Fruit fly (Drosophila melanogaster) whole organism, embryonic: Measurements from ENCODE around the gene Cyp1.

Experiments used
- CG10209 ChIP-seq: fragments of 200-800 bp; sonication (Bioruptor generic); optimal IDR thresholded peaks from 3 replicates; lab custom pipeline; 2017; ENCODE audit warnings: missing biosample characterization, mild to moderate bottlenecking, missing genetic modification characterization, missing genetic modification reagents
- CG10274 ChIP-seq: fragments of 200-800 bp; sonication (Bioruptor generic); optimal IDR thresholded peaks from 3 replicates; lab custom pipeline; 2017; ENCODE audit warnings: missing biosample characterization, mild to moderate bottlenecking, missing genetic modification characterization
- CG10462 ChIP-seq: fragments of 200-800 bp; sonication (Bioruptor generic); optimal IDR thresholded peaks from 2 replicates; lab custom pipeline; 2016; ENCODE audit warnings: missing biosample characterization, missing genetic modification characterization
- CG10543 ChIP-seq: fragments of 200-800 bp; sonication (Bioruptor generic); optimal IDR thresholded peaks from 3 replicates; lab custom pipeline; 2017; ENCODE audit warnings: missing biosample characterization, mild to moderate bottlenecking, missing genetic modification characterization, moderate library complexity
- CG11247 ChIP-seq: fragments of 200-800 bp; sonication (Bioruptor generic); IDR thresholded peaks from 2 replicates; pipeline ENCODE4 v1.3.6; 2022; ENCODE audit warnings: missing biosample characterization, missing genetic modification characterization
- CG11560 ChIP-seq: fragments of 200-800 bp; sonication (Bioruptor generic); IDR thresholded peaks from 3 replicates; pipeline ENCODE4 v1.3.6; 2022; ENCODE audit warnings: missing biosample characterization, missing genetic modification characterization
- CG12391 ChIP-seq: fragments of 200-800 bp; sonication (Bioruptor generic); optimal IDR thresholded peaks from 3 replicates; lab custom pipeline; 2018; ENCODE audit warnings: missing biosample characterization, mild to moderate bottlenecking, missing genetic modification characterization, moderate library complexity
- CG1529 ChIP-seq: fragments of 200-800 bp; sonication (Bioruptor generic); optimal IDR thresholded peaks from 3 replicates; lab custom pipeline; 2018; ENCODE audit warnings: missing biosample characterization, missing genetic modification characterization
- CG15601 ChIP-seq: fragments of 200-800 bp; sonication (Bioruptor generic); optimal IDR thresholded peaks from 3 replicates; lab custom pipeline; 2019; ENCODE audit warnings: missing biosample characterization, mild to moderate bottlenecking, missing genetic modification characterization, moderate library complexity
- CG17802 ChIP-seq: fragments of 200-800 bp; sonication (Bioruptor generic); optimal IDR thresholded peaks from 2 replicates; lab custom pipeline; 2018; ENCODE audit warnings: missing biosample characterization, mild to moderate bottlenecking, missing genetic modification characterization, moderate library complexity
- CG2678 ChIP-seq: fragments of 200-800 bp; sonication (Bioruptor generic); optimal IDR thresholded peaks from 3 replicates; lab custom pipeline; 2019; ENCODE audit warnings: missing biosample characterization, mild to moderate bottlenecking, missing genetic modification characterization, moderate library complexity
- CG30403 ChIP-seq: fragments of 200-800 bp; sonication (Bioruptor generic); optimal IDR thresholded peaks from 3 replicates; lab custom pipeline; 2016; ENCODE audit warnings: missing biosample characterization, missing genetic modification characterization
- CG3065 ChIP-seq: fragments of 200-800 bp; sonication (Bioruptor generic); optimal IDR thresholded peaks from 2 replicates; lab custom pipeline; 2016; ENCODE audit warnings: missing biosample characterization, missing genetic modification characterization
- CG3407 ChIP-seq: fragments of 200-800 bp; sonication (Bioruptor generic); optimal IDR thresholded peaks from 2 replicates; lab custom pipeline; 2018; ENCODE audit warnings: missing biosample characterization, mild to moderate bottlenecking, missing genetic modification characterization
- CG4424 ChIP-seq: fragments of 200-800 bp; sonication (Bioruptor generic); optimal IDR thresholded peaks from 3 replicates; lab custom pipeline; 2016; ENCODE audit warnings: missing biosample characterization, missing genetic modification characterization
- CG6254 ChIP-seq: fragments of 200-800 bp; sonication (Bioruptor generic); optimal IDR thresholded peaks from 3 replicates; lab custom pipeline; 2017; ENCODE audit warnings: mild to moderate bottlenecking, missing biosample characterization, missing genetic modification reagents, missing genetic modification characterization
- CG6683 ChIP-seq: fragments of 200-800 bp; sonication (Bioruptor generic); optimal IDR thresholded peaks from 2 replicates; lab custom pipeline; 2017; ENCODE audit warnings: missing biosample characterization, mild to moderate bottlenecking, missing genetic modification characterization, missing genetic modification reagents
- CG7357 ChIP-seq: fragments of 200-800 bp; sonication (Bioruptor generic); IDR thresholded peaks from 3 replicates; pipeline ENCODE4 v1.3.6; 2022; ENCODE audit warnings: missing biosample characterization, missing genetic modification characterization
- CG8290 ChIP-seq, 3 experiments: fragments of 200-800 bp; sonication (Bioruptor generic); optimal IDR thresholded peaks; 2 replicates each; lab custom pipeline; 2016 to 2019; ENCODE audit warnings: missing biosample characterization in 3 of 3, missing genetic modification characterization in 3 of 3, mild to moderate bottlenecking in 2 of 3, moderate library complexity in 1 of 3
- CG9797 ChIP-seq: fragments of 200-800 bp; sonication (Bioruptor generic); optimal IDR thresholded peaks from 3 replicates; lab custom pipeline; 2018; ENCODE audit warnings: missing biosample characterization, mild to moderate bottlenecking, missing genetic modification characterization
- D19B ChIP-seq: fragments of 200-800 bp; sonication (Bioruptor generic); optimal IDR thresholded peaks from 2 replicates; lab custom pipeline; 2017; ENCODE audit warnings: missing biosample characterization, mild to moderate bottlenecking, missing genetic modification characterization
- Dad ChIP-seq: fragments of 200-800 bp; sonication (Bioruptor generic); optimal IDR thresholded peaks from 3 replicates; lab custom pipeline; 2016; ENCODE audit warnings: missing biosample characterization, missing genetic modification characterization
- Lpt ChIP-seq: fragments of >200 bp; optimal IDR thresholded peaks from 2 replicates; lab custom pipeline; 2018; ENCODE audit warnings: missing biosample characterization, missing genetic modification characterization
- MBD-R2 ChIP-seq: fragments of 200-800 bp; sonication (Bioruptor generic); IDR thresholded peaks from 2 replicates; pipeline ENCODE4 v1.3.6; 2022; ENCODE audit warnings: missing biosample characterization, missing genetic modification characterization
- NFAT ChIP-seq: fragments of 200-800 bp; sonication (Bioruptor generic); IDR thresholded peaks from 2 replicates; pipeline ENCODE4 v1.3.6; 2022; ENCODE audit warnings: missing biosample characterization, missing genetic modification characterization
- PHDP ChIP-seq: fragments of 200-800 bp; sonication (Bioruptor generic); optimal IDR thresholded peaks from 3 replicates; lab custom pipeline; 2018; ENCODE audit warnings: missing biosample characterization, mild to moderate bottlenecking, missing genetic modification characterization, moderate library complexity
- Poxn ChIP-seq: fragments of 200-800 bp; sonication (Bioruptor generic); IDR thresholded peaks from 2 replicates; pipeline ENCODE4 v1.3.6; 2022; ENCODE audit warnings: missing biosample characterization, missing genetic modification characterization
- Stat92E ChIP-seq, 3 experiments: fragments of >200 bp in 2 of 3; fragments of 200-800 bp in 1 of 3; sonication (Bioruptor generic) in 1 of 3; optimal IDR thresholded peaks; 2 replicates each; lab custom pipeline; 2017 to 2019; ENCODE audit warnings: missing biosample characterization in 3 of 3, missing genetic modification characterization in 3 of 3, mild to moderate bottlenecking in 1 of 3, moderate library complexity in 1 of 3
- bcd ChIP-seq: fragments of 200-800 bp; sonication (Bioruptor generic); optimal IDR thresholded peaks from 2 replicates; lab custom pipeline; 2017; ENCODE audit warnings: missing biosample characterization, mild to moderate bottlenecking, missing genetic modification characterization
- caup ChIP-seq: fragments of 200-800 bp; sonication (Bioruptor generic); optimal IDR thresholded peaks from 3 replicates; lab custom pipeline; 2017; ENCODE audit warnings: missing biosample characterization, mild to moderate bottlenecking, missing genetic modification characterization, moderate library complexity; ENCODE audit not compliant: severe bottlenecking
- corto ChIP-seq: fragments of 200-800 bp; sonication (Bioruptor generic); optimal IDR thresholded peaks from 2 replicates; lab custom pipeline; 2016; ENCODE audit warnings: missing biosample characterization, mild to moderate bottlenecking, missing genetic modification characterization, moderate library complexity
- danr ChIP-seq: fragments of 200-800 bp; sonication (Bioruptor generic); IDR thresholded peaks from 2 replicates; pipeline ENCODE4 v1.3.6; 2022; ENCODE audit warnings: missing biosample characterization, missing genetic modification characterization
- dati ChIP-seq: fragments of 200-800 bp; sonication (Bioruptor generic); IDR thresholded peaks from 2 replicates; pipeline ENCODE4 v1.3.6; 2022; ENCODE audit warnings: missing biosample characterization, missing genetic modification characterization
- dmrt99B ChIP-seq: fragments of 200-800 bp; sonication (Bioruptor generic); optimal IDR thresholded peaks from 2 replicates; lab custom pipeline; 2018; ENCODE audit warnings: missing biosample characterization, mild to moderate bottlenecking, missing genetic modification characterization, moderate library complexity
- eve ChIP-seq, 2 experiments: fragments of >200 bp; optimal IDR thresholded peaks; 2 replicates each; lab custom pipeline; 2017; ENCODE audit warnings: missing biosample characterization in 2 of 2, missing genetic modification characterization in 2 of 2
- fd64A ChIP-seq: fragments of 200-800 bp; sonication (Bioruptor generic); optimal IDR thresholded peaks from 3 replicates; lab custom pipeline; 2018; ENCODE audit warnings: missing biosample characterization, mild to moderate bottlenecking, missing genetic modification characterization
- ftz-f1 ChIP-seq: fragments of 200-800 bp; sonication (Bioruptor generic); optimal IDR thresholded peaks from 2 replicates; lab custom pipeline; 2016; ENCODE audit warnings: missing biosample characterization, missing genetic modification characterization
- gsb-n ChIP-seq: fragments of 200-800 bp; sonication (Bioruptor generic); optimal IDR thresholded peaks from 3 replicates; lab custom pipeline; 2018; ENCODE audit warnings: missing biosample characterization, mild to moderate bottlenecking, missing genetic modification characterization
- jing ChIP-seq: fragments of 200-800 bp; sonication (Bioruptor generic); optimal IDR thresholded peaks from 2 replicates; lab custom pipeline; 2018; ENCODE audit warnings: missing biosample characterization, mild to moderate bottlenecking, missing genetic modification characterization
- knrl ChIP-seq: fragments of 200-800 bp; sonication (Bioruptor generic); IDR thresholded peaks from 3 replicates; pipeline ENCODE4 v1.3.6; 2022; ENCODE audit warnings: missing biosample characterization, missing genetic modification characterization; ENCODE audit not compliant: partially characterized antibody
- nau ChIP-seq: fragments of 200-800 bp; sonication (Bioruptor generic); optimal IDR thresholded peaks from 3 replicates; lab custom pipeline; 2017; ENCODE audit warnings: missing biosample characterization, mild to moderate bottlenecking, missing genetic modification characterization, missing genetic modification reagents
- pita ChIP-seq: fragments of 200-800 bp; sonication (Bioruptor generic); optimal IDR thresholded peaks from 2 replicates; lab custom pipeline; 2017; ENCODE audit warnings: missing biosample characterization, mild to moderate bottlenecking, missing genetic modification characterization
- pzg ChIP-seq: fragments of 200-800 bp; sonication (Bioruptor generic); optimal IDR thresholded peaks from 3 replicates; lab custom pipeline; 2018; ENCODE audit warnings: missing biosample characterization, mild to moderate bottlenecking, missing genetic modification characterization, moderate library complexity
- sens-2 ChIP-seq: fragments of 200-800 bp; sonication (Bioruptor generic); IDR thresholded peaks from 2 replicates; pipeline ENCODE4 v1.3.6; 2022; ENCODE audit warnings: missing biosample characterization, missing genetic modification characterization
- so ChIP-seq: fragments of 200-800 bp; sonication (Bioruptor generic); IDR thresholded peaks from 3 replicates; pipeline ENCODE4 v1.3.6; 2022; ENCODE audit warnings: missing biosample characterization, missing genetic modification characterization
- tio ChIP-seq: fragments of 200-800 bp; sonication (Bioruptor generic); optimal IDR thresholded peaks from 2 replicates; lab custom pipeline; 2017; ENCODE audit warnings: missing biosample characterization, missing genetic modification characterization, inconsistent platforms
- unpg ChIP-seq: fragments of 200-800 bp; sonication (Bioruptor generic); optimal IDR thresholded peaks from 3 replicates; lab custom pipeline; 2018; ENCODE audit warnings: missing biosample characterization, mild to moderate bottlenecking, missing genetic modification characterization, moderate library complexity
- wdn ChIP-seq: fragments of 200-800 bp; sonication (Bioruptor generic); IDR thresholded peaks from 2 replicates; pipeline ENCODE4 v1.3.6; 2022; ENCODE audit warnings: missing biosample characterization, missing genetic modification characterization

Gene Cyp1

dm6 chrX:16332615-16333288 lies 12.6 kb upstream of the Cyp1 start (continued):
- TF ChIP-seq CG1529 (GFP tag; lab: Kevin White, UChicago) (peak; percentile 95), wdn (GFP tag; lab: Robert Waterston, UW) (peak; percentile 88), eve (GFP tag; optimal IDR thresholded peaks at IDR 0.05; lab: Kevin White, UChicago) (no peak), unpg (GFP tag; lab: Kevin White, UChicago) (peak; percentile 95), tio (GFP tag; lab: Kevin White, UChicago) (peak; percentile 95), gsb-n (tag; lab: Kevin White, UChicago) (peak; percentile 94), CG10543 (GFP tag; lab: Kevin White, UChicago) (peak; percentile 98), CG10274 (GFP tag; lab: Kevin White, UChicago) (peak; percentile 89), CG10209 (GFP tag; lab: Kevin White, UChicago) (peak; percentile 97), MBD-R2 (peak; percentile 74; the same call in 1 of the 2 replicates), Poxn (GFP tag; lab: Robert Waterston, UW) (no peak; the same call in none of the 2 replicates), CG3407 (GFP tag; lab: Kevin White, UChicago) (peak; percentile 93), corto (GFP tag; lab: Kevin White, UChicago) (peak; percentile 53), NFAT (GFP tag; lab: Robert Waterston, UW) (peak; percentile 78), nau (GFP tag; lab: Kevin White, UChicago) (peak; percentile 95), CG3065 (GFP tag; lab: Kevin White, UChicago) (peak; percentile 90), CG4424 (peak; percentile 93), CG12391 (tag; lab: Kevin White, UChicago) (peak; percentile 97), CG2678 (tag; lab: Kevin White, UChicago) (peak; percentile 99), CG17802 (peak; percentile 81), ftz-f1 (no peak), CG15601 (tag; lab: Kevin White, UChicago) (peak; percentile 95), jing (GFP tag; lab: Kevin White, UChicago) (peak; percentile 91), PHDP (tag; lab: Kevin White, UChicago) (peak; percentile 96), caup (GFP tag; lab: Kevin White, UChicago) (peak; percentile 95), D19B (GFP tag; lab: Kevin White, UChicago) (peak; percentile 91), Stat92E (GFP tag; optimal IDR thresholded peaks at IDR 0.05; lab: Kevin White, UChicago) (peak in 1 of 3 experiments; percentile 90), fd64A (GFP tag; lab: Kevin White, UChicago) (peak; percentile 93), CG6254 (GFP tag; lab: Kevin White, UChicago) (peak; percentile 91), CG11560 (no peak; the same call in 1 of the 3 replicates), CG7357 (GFP tag; lab: Robert Waterston, UW) (peak; percentile 85), CG11247 (GFP tag; lab: Robert Waterston, UW) (peak; percentile 84), Lpt (GFP tag; lab: Kevin White, UChicago) (no peak), so (GFP tag; lab: Robert Waterston, UW) (peak; percentile 94), CG9797 (GFP tag; lab: Kevin White, UChicago) (peak; percentile 49), knrl (GFP tag; lab: Robert Waterston, UW) (no peak), CG30403 (peak; percentile 96), danr (peak; percentile 90), dati (GFP tag; lab: Robert Waterston, UW) (0 out of 2 replicates have a peak, but pooled peaks have one; percentile 37), sens-2 (GFP tag; lab: Robert Waterston, UW) (peak; percentile 82), CG8290 (GFP tag; optimal IDR thresholded peaks at IDR 0.05; lab: Kevin White, UChicago) (peak; percentile 79), CG8290 (tag; optimal IDR thresholded peaks at IDR 0.05; lab: Kevin White, UChicago) (peak; percentile 88 to 89), CG6683 (GFP tag; lab: Kevin White, UChicago) (peak; percentile 90), pita (GFP tag; lab: Kevin White, UChicago) (no peak), Dad (peak; percentile 94), dmrt99B (tag; lab: Kevin White, UChicago) (peak; percentile 98), pzg (GFP tag; lab: Kevin White, UChicago) (peak; percentile 19), bcd (GFP tag; lab: Kevin White, UChicago) (peak; percentile 96), CG10462 (GFP tag; lab: Kevin White, UChicago) (peak; percentile 88)
